Worm (Caenorhabditis elegans) whole organism, L1 larva: ENCODE data around the gene C14F11.4.

ENCODE experiments used
- aly-2 ChIP-seq: fragments of 150-350 bp; optimal IDR thresholded peaks from 2 replicates; lab custom pipeline; 2014; ENCODE audit warnings: missing biosample characterization, missing genetic modification characterization
- ces-1 ChIP-seq: fragments of 150-350 bp; optimal IDR thresholded peaks from 2 replicates; lab custom pipeline; 2014; ENCODE audit warnings: missing biosample characterization, missing genetic modification reagents, missing genetic modification characterization
- ets-5 ChIP-seq: fragments of 200-800 bp; sonication (Bioruptor generic); IDR thresholded peaks from 2 replicates; pipeline ENCODE4 v1.3.6; 2022; ENCODE audit warnings: missing genetic modification characterization, missing compliant biosample characterization
- fkh-10 ChIP-seq: sonication (generic microtip); optimal IDR thresholded peaks from 2 replicates; lab custom pipeline; 2017; ENCODE audit warnings: missing biosample characterization, missing genetic modification reagents, missing genetic modification characterization
- pag-3 ChIP-seq: sonication (generic microtip); optimal IDR thresholded peaks from 2 replicates; lab custom pipeline; 2017; ENCODE audit warnings: missing genetic modification characterization, mild to moderate bottlenecking, missing compliant biosample characterization, antibody characterized with exemption, borderline replicate concordance; ENCODE audit not compliant: insufficient read depth

DNA sequence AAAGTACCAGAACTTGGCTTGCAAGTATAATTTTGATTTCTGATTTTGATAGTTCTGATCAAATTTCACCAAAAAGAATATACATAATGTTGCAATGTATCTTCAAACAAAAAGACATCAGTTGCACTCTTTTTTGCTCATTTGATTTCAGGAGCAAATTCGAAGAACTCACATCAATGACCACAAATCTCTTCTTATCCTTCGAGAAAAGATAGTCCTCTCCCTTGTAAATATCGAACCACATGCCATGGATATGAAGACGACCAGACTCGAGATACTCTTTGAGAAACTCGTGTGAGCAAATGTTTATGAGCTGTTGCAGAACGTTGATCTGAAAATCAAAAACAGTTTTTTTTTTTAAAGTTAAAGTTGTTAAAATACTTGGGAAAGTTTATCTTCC is 30.0 kb downstream of the C14F11.4 start:
- TF ChIP-seq ets-5 (GFP tag; lab: Robert Waterston, UW) (no peak), fkh-10 (GFP tag; lab: Kevin White, UChicago) (no peak), pag-3 (tag; lab: Kevin White, UChicago) (no peak), ces-1 (GFP tag; lab: Kevin White, UChicago) (no peak), aly-2 (tag; lab: Kevin White, UChicago) (no peak)
